Worm (Caenorhabditis elegans): ENCODE results near the gene F44B9.8.

F44B9.8 gene

ce11 chrIII:8001557-8001956, 27.9 kb downstream of the F44B9.8 start:
- TF ChIP-seq lir-3 (tag; optimal IDR thresholded peaks at IDR 0.05; ENCODE audit: poor library complexity) = no peak
- TF ChIP-seq ceh-90 (tag; optimal IDR thresholded peaks at IDR 0.05) = no peak
- TF ChIP-seq dsc-1 (tag; optimal IDR thresholded peaks at IDR 0.05) = peak; percentile 97
- TF ChIP-seq nhr-20 (tag; optimal IDR thresholded peaks at IDR 0.05) = no peak

ce11 chrIII:7997447-7998046, 31.9 kb downstream of the F44B9.8 start:
- TF ChIP-seq pqm-1 (tag; optimal IDR thresholded peaks at IDR 0.05) = no peak
- TF ChIP-seq lin-14 (GFP tag; optimal IDR thresholded peaks at IDR 0.05) = no peak
- no peak for TF ChIP-seq blmp-1 (tag; optimal IDR thresholded peaks at IDR 0.05)
- no peak for TF ChIP-seq egl-13 (tag; optimal IDR thresholded peaks at IDR 0.05)
- TF ChIP-seq unc-86 (tag; optimal IDR thresholded peaks at IDR 0.05) = no peak
- TF ChIP-seq nhr-76 (tag; optimal IDR thresholded peaks at IDR 0.05) = no peak
- no peak for TF ChIP-seq ama-1 (optimal IDR thresholded peaks at IDR 0.05)
- TF ChIP-seq ceh-8 (GFP tag; optimal IDR thresholded peaks at IDR 0.05) = no peak

- TF ChIP-seq dsc-1 (tag; optimal IDR thresholded peaks at IDR 0.05) (peak; percentile 43), C16A3.4 (tag; optimal IDR thresholded peaks at IDR 0.05) (no peak)
These were observed 33.1 kb downstream of the F44B9.8 start, which contains the start of gene npr-17 for ce11 chrIII:7996353-7996752. Gene npr-17 (minus strand): TSS chrIII:7996453.

DNA sequence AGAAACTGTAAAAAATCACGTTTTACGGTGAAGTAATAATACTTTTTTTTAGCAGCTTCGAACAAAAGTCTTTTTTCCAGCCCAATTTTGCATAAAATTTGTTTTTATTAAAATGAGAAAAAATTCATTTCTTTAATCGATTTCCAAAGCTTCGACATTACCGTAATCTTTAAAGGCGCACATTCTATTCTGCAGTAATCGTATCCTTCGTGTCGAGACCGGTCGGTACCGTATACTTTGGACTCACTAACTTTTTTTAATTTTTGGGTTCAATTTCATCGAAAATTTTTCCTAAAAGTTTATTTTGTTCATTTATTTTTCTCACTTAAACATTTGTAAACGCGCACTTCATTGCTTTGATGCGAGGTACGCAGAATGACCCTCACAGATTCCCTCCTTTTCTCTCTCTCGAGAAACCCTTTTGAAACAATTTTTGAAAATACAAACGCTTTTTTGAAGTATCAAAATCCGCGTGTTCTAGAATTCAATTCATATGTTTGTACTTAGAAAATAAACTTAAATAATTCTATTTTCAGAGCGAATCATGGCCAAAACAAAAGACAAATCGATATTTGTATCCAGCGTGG, 42.8 kb downstream of the F44B9.8 start, which contains the start of gene hrpk-2:
hrpk-2 (plus strand) TSS at position 537 of the 587 bp plus-strand sequence.
- no peak for TF ChIP-seq lin-14 (GFP tag; optimal IDR thresholded peaks at IDR 0.05)
- no peak for TF ChIP-seq lin-15B (tag; optimal IDR thresholded peaks at IDR 0.05)
- TF ChIP-seq aha-1 (tag; optimal IDR thresholded peaks at IDR 0.05) = no peak
- TF ChIP-seq C04F5.9 (tag; optimal IDR thresholded peaks at IDR 0.05) = no peak
- TF ChIP-seq ceh-82 (tag; optimal IDR thresholded peaks at IDR 0.05) = no peak

ce11 chrIII:7981938-7982337, 47.5 kb downstream of the F44B9.8 start:
- TF ChIP-seq mdl-1 (tag; optimal IDR thresholded peaks at IDR 0.05) (no peak), unc-98 (GFP tag; IDR thresholded peaks at IDR 0.05) (no peak), ceh-88 (GFP tag; IDR thresholded peaks at IDR 0.05) (no peak), nhr-47 (tag; optimal IDR thresholded peaks at IDR 0.05) (no peak), elt-3 (tag; optimal IDR thresholded peaks at IDR 0.05) (no peak), pax-3 (tag; optimal IDR thresholded peaks at IDR 0.05) (no peak), jun-1 (tag; optimal IDR thresholded peaks at IDR 0.05) (no peak), nhr-84 (tag; optimal IDR thresholded peaks at IDR 0.05) (no peak)

- TF ChIP-seq C16A3.4 (tag; optimal IDR thresholded peaks at IDR 0.05) = no peak
- TF ChIP-seq pag-3 (tag; optimal IDR thresholded peaks at IDR 0.05; ENCODE audit: borderline replicate concordance, insufficient read depth) = no peak
- no peak for TF ChIP-seq isw-1 (GFP tag; IDR thresholded peaks at IDR 0.05)
- TF ChIP-seq nhr-19 (GFP tag; conservative IDR thresholded peaks at IDR 0.05) = no peak
- TF ChIP-seq nhr-12 (tag; optimal IDR thresholded peaks at IDR 0.05) = no peak
- no peak for TF ChIP-seq fkh-4 (tag; optimal IDR thresholded peaks at IDR 0.05; ENCODE audit: borderline replicate concordance)
- TF ChIP-seq egl-27 (tag; optimal IDR thresholded peaks at IDR 0.05) = no peak
- TF ChIP-seq Y116A8C.19 (tag; optimal IDR thresholded peaks at IDR 0.05; ENCODE audit: borderline replicate concordance) = no peak
- no peak for TF ChIP-seq unc-98 (GFP tag; IDR thresholded peaks at IDR 0.05)
- no peak for TF ChIP-seq elt-2 (tag; optimal IDR thresholded peaks at IDR 0.05)
- TF ChIP-seq sptf-1 (tag; optimal IDR thresholded peaks at IDR 0.05) = no peak
- TF ChIP-seq hlh-17 (GFP tag; optimal IDR thresholded peaks at IDR 0.05; ENCODE audit: borderline replicate concordance) = no peak
- no peak for TF ChIP-seq nhr-71 (tag; optimal IDR thresholded peaks at IDR 0.05)
- TF ChIP-seq ztf-4 (tag; optimal IDR thresholded peaks at IDR 0.05) = no peak
- TF ChIP-seq unc-86 (tag; optimal IDR thresholded peaks at IDR 0.05) = no peak
- TF ChIP-seq ceh-88 (GFP tag; IDR thresholded peaks at IDR 0.05) = no peak
- TF ChIP-seq efl-3 (GFP tag; optimal IDR thresholded peaks at IDR 0.05) = no peak
These were observed 48.2 kb downstream of the F44B9.8 start for ce11 chrIII:7981233-7981632.
